Worm (Caenorhabditis elegans) whole organism, L3 larva: ENCODE data around the gene daf-4.

Experiments used
- R02D3.7 ChIP-seq: fragments of 150-350 bp; optimal IDR thresholded peaks from 2 replicates; lab custom pipeline; 2014; ENCODE audit warnings: missing biosample characterization, missing genetic modification characterization
- ZK546.5 ChIP-seq: sonication (generic microtip); optimal IDR thresholded peaks from 2 replicates; lab custom pipeline; 2017; ENCODE audit warnings: missing biosample characterization, missing genetic modification characterization
- aly-2 ChIP-seq: fragments of 150-350 bp; optimal IDR thresholded peaks from 2 replicates; lab custom pipeline; 2014; ENCODE audit warnings: missing biosample characterization, missing genetic modification characterization
- ama-1 ChIP-seq: fragments of 150-350 bp; optimal IDR thresholded peaks from 2 replicates; lab custom pipeline; 2018
- ceh-16 ChIP-seq: sonication (generic microtip); optimal IDR thresholded peaks from 2 replicates; lab custom pipeline; 2017; ENCODE audit warnings: missing biosample characterization, missing genetic modification characterization
- ceh-28 ChIP-seq: fragments of 150-350 bp; optimal IDR thresholded peaks from 2 replicates; lab custom pipeline; 2014; ENCODE audit warnings: missing biosample characterization, missing genetic modification reagents, missing genetic modification characterization
- ceh-82 ChIP-seq: fragments of 150-350 bp; optimal IDR thresholded peaks from 2 replicates; lab custom pipeline; 2014; ENCODE audit warnings: missing biosample characterization, missing genetic modification characterization
- ceh-9 ChIP-seq: sonication (generic microtip); optimal IDR thresholded peaks from 2 replicates; lab custom pipeline; 2018; ENCODE audit warnings: missing biosample characterization, missing genetic modification characterization
- daf-12 ChIP-seq: fragments of 150-350 bp; optimal IDR thresholded peaks from 2 replicates; lab custom pipeline; 2014; ENCODE audit warnings: missing biosample characterization, missing genetic modification reagents, missing genetic modification characterization
- egl-27 ChIP-seq: sonication (generic microtip); optimal IDR thresholded peaks from 4 replicates; lab custom pipeline; 2017; ENCODE audit warnings: missing biosample characterization, missing genetic modification reagents, missing genetic modification characterization
- egl-5 ChIP-seq: fragments of 150-350 bp; optimal IDR thresholded peaks from 2 replicates; lab custom pipeline; 2017; ENCODE audit warnings: missing biosample characterization, missing genetic modification reagents, missing genetic modification characterization, inconsistent platforms
- elt-1 ChIP-seq: fragments of 150-350 bp; optimal IDR thresholded peaks from 2 replicates; lab custom pipeline; 2014; ENCODE audit warnings: missing biosample characterization, missing genetic modification characterization
- elt-2 ChIP-seq: sonication (generic microtip); optimal IDR thresholded peaks from 2 replicates; lab custom pipeline; 2016; ENCODE audit warnings: missing genetic modification reagents, mild to moderate bottlenecking, missing genetic modification characterization, missing compliant biosample characterization
- elt-3 ChIP-seq, 3 experiments: fragments of 150-350 bp in 1 of 3; sonication (generic microtip) in 2 of 3; optimal IDR thresholded peaks; 2 replicates in 2 of 3; 4 replicates in 1 of 3; lab custom pipeline; 2014 to 2017; ENCODE audit warnings: missing biosample characterization in 3 of 3, missing genetic modification characterization in 3 of 3
- eor-1 ChIP-seq, 2 experiments: fragments of 150-350 bp; optimal IDR thresholded peaks; 2 replicates each; lab custom pipeline; 2014 to 2018; ENCODE audit warnings: missing biosample characterization in 2 of 2, missing genetic modification characterization in 2 of 2
- fkh-10 ChIP-seq: sonication (generic microtip); optimal IDR thresholded peaks from 2 replicates; lab custom pipeline; 2017; ENCODE audit warnings: missing biosample characterization, missing genetic modification reagents, missing genetic modification characterization
- fkh-2 ChIP-seq: fragments of 150-350 bp; optimal IDR thresholded peaks from 2 replicates; lab custom pipeline; 2014; ENCODE audit warnings: missing biosample characterization, missing genetic modification reagents, missing genetic modification characterization
- fos-1 ChIP-seq: fragments of 150-350 bp; optimal IDR thresholded peaks from 2 replicates; lab custom pipeline; 2014; ENCODE audit warnings: missing biosample characterization, missing genetic modification characterization
- hmg-11 ChIP-seq: sonication (generic microtip); optimal IDR thresholded peaks from 2 replicates; lab custom pipeline; 2016; ENCODE audit warnings: missing genetic modification characterization, missing compliant biosample characterization
- jun-1 ChIP-seq: fragments of 150-350 bp; optimal IDR thresholded peaks from 2 replicates; lab custom pipeline; 2014; ENCODE audit warnings: missing biosample characterization, missing genetic modification reagents, missing genetic modification characterization
- lin-15B ChIP-seq: fragments of 150-350 bp; optimal IDR thresholded peaks from 2 replicates; lab custom pipeline; 2014; ENCODE audit warnings: missing biosample characterization, missing genetic modification characterization
- lin-39 ChIP-seq: fragments of 150-350 bp; optimal IDR thresholded peaks from 2 replicates; lab custom pipeline; 2018; ENCODE audit warnings: missing biosample characterization, missing genetic modification reagents, missing genetic modification characterization
- lsy-12 ChIP-seq: sonication (generic microtip); optimal IDR thresholded peaks from 2 replicates; lab custom pipeline; 2016; ENCODE audit warnings: mild to moderate bottlenecking, missing genetic modification characterization, missing compliant biosample characterization
- mdl-1 ChIP-seq: fragments of 150-350 bp; optimal IDR thresholded peaks from 2 replicates; lab custom pipeline; 2014; ENCODE audit warnings: missing biosample characterization, missing genetic modification characterization
- mml-1 ChIP-seq: fragments of 150-350 bp; sonication (generic microtip); optimal IDR thresholded peaks from 3 replicates; lab custom pipeline; 2014; ENCODE audit warnings: missing biosample characterization, missing genetic modification characterization
- nfya-1 ChIP-seq: sonication (generic microtip); optimal IDR thresholded peaks from 2 replicates; lab custom pipeline; 2017; ENCODE audit warnings: missing genetic modification characterization, mild to moderate bottlenecking, missing compliant biosample characterization, antibody characterized with exemption, moderate library complexity; ENCODE audit not compliant: insufficient read depth
- nhr-11 ChIP-seq: fragments of 150-350 bp; optimal IDR thresholded peaks from 2 replicates; lab custom pipeline; 2014; ENCODE audit warnings: missing biosample characterization, missing genetic modification characterization
- nhr-12 ChIP-seq: fragments of 150-350 bp; optimal IDR thresholded peaks from 2 replicates; lab custom pipeline; 2014; ENCODE audit warnings: missing biosample characterization, missing genetic modification characterization
- nhr-23 ChIP-seq: fragments of 150-350 bp; optimal IDR thresholded peaks from 2 replicates; lab custom pipeline; 2014; ENCODE audit warnings: missing biosample characterization, missing genetic modification reagents, missing genetic modification characterization
- nhr-237 ChIP-seq: fragments of 150-350 bp; optimal IDR thresholded peaks from 2 replicates; lab custom pipeline; 2014; ENCODE audit warnings: missing biosample characterization, missing genetic modification characterization
- nhr-25 ChIP-seq: sonication (generic microtip); optimal IDR thresholded peaks from 2 replicates; lab custom pipeline; 2017; ENCODE audit warnings: missing biosample characterization, missing genetic modification characterization
- nhr-28 ChIP-seq: fragments of 150-350 bp; optimal IDR thresholded peaks from 2 replicates; lab custom pipeline; 2014; ENCODE audit warnings: missing biosample characterization, missing genetic modification characterization
- nhr-43 ChIP-seq: sonication (generic microtip); optimal IDR thresholded peaks from 2 replicates; lab custom pipeline; 2016; ENCODE audit warnings: mild to moderate bottlenecking, missing genetic modification characterization, missing compliant biosample characterization; ENCODE audit not compliant: poor library complexity, severe bottlenecking
- nhr-67 ChIP-seq: fragments of 150-350 bp; optimal IDR thresholded peaks from 2 replicates; lab custom pipeline; 2014; ENCODE audit warnings: missing biosample characterization, missing genetic modification characterization
- nhr-76 ChIP-seq: fragments of 150-350 bp; sonication (generic microtip); optimal IDR thresholded peaks from 5 replicates; lab custom pipeline; 2014; ENCODE audit warnings: missing biosample characterization, missing genetic modification characterization
- nhr-77 ChIP-seq: fragments of 150-350 bp; optimal IDR thresholded peaks from 2 replicates; lab custom pipeline; 2014; ENCODE audit warnings: missing biosample characterization, missing genetic modification characterization
- pha-4 ChIP-seq: fragments of 150-350 bp; optimal IDR thresholded peaks from 2 replicates; lab custom pipeline; 2014; ENCODE audit warnings: missing biosample characterization, missing genetic modification reagents, missing genetic modification characterization
- pqm-1 ChIP-seq: fragments of 150-350 bp; optimal IDR thresholded peaks from 2 replicates; lab custom pipeline; 2017; ENCODE audit warnings: missing biosample characterization, missing genetic modification characterization, inconsistent platforms
- sea-2 ChIP-seq: fragments of 150-350 bp; sonication (generic microtip); optimal IDR thresholded peaks from 4 replicates; lab custom pipeline; 2014; ENCODE audit warnings: missing biosample characterization, missing genetic modification reagents, missing genetic modification characterization
- skn-1 ChIP-seq: fragments of 150-350 bp; optimal IDR thresholded peaks from 2 replicates; lab custom pipeline; 2014; ENCODE audit warnings: missing biosample characterization, missing genetic modification characterization
- snpc-4 ChIP-seq: fragments of 150-350 bp; optimal IDR thresholded peaks from 2 replicates; lab custom pipeline; 2014; ENCODE audit warnings: missing biosample characterization, missing genetic modification characterization
- tbx-2 ChIP-seq: sonication (generic microtip); optimal IDR thresholded peaks from 2 replicates; lab custom pipeline; 2016; ENCODE audit warnings: mild to moderate bottlenecking, missing genetic modification characterization, missing compliant biosample characterization
- unc-39 ChIP-seq: sonication (generic microtip); optimal IDR thresholded peaks from 4 replicates; lab custom pipeline; 2017; ENCODE audit warnings: missing biosample characterization, missing genetic modification characterization
- unc-62 ChIP-seq: fragments of 150-350 bp; sonication (generic microtip); optimal IDR thresholded peaks from 4 replicates; lab custom pipeline; 2014; ENCODE audit warnings: missing biosample characterization, missing genetic modification reagents, missing genetic modification characterization
- zag-1 ChIP-seq: fragments of 150-350 bp; optimal IDR thresholded peaks from 2 replicates; lab custom pipeline; 2014; ENCODE audit warnings: missing biosample characterization, missing genetic modification characterization
- ztf-11 ChIP-seq: fragments of 150-350 bp; optimal IDR thresholded peaks from 2 replicates; lab custom pipeline; 2014; ENCODE audit warnings: missing biosample characterization, missing genetic modification characterization
- ztf-4 ChIP-seq: fragments of 150-350 bp; optimal IDR thresholded peaks from 2 replicates; lab custom pipeline; 2014; ENCODE audit warnings: missing biosample characterization, missing genetic modification characterization

daf-4 gene

ce11 chrIII:5620186-5620585 lies 4.7 kb upstream of the daf-4 start:
- no peak for TF ChIP-seq nhr-12
- TF ChIP-seq nhr-25 (tag; lab: Kevin White, UChicago) = peak; percentile 11

DNA sequence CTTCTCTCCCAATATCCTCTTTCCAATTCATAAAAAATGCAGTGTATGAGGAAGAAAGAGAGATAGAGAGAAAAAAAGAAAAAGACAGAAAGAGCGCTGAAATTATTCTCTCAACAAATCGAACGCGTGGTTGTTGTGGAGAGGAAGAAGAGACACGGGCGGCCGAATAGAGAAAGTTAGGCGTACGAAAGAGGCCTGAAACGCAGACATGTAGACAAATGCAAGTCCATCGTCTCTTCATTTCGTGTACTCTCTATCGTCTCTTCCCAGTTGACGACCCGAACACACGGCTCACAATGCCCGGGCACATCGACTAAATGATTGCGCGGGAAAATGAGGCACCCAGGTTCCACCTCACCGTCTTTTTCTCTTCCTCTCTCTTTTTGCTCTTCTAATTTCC lies 3.7 kb upstream of the daf-4 start:
- TF ChIP-seq R02D3.7 (peak; percentile 23), sea-2 (no peak), pha-4 (tag; lab: Kevin White, UChicago) (peak; percentile 85), nhr-28 (tag; lab: Kevin White, UChicago) (no peak), zag-1 (tag; lab: Kevin White, UChicago) (no peak), fkh-10 (no peak), lsy-12 (peak; percentile 61), mdl-1 (tag; lab: Kevin White, UChicago) (peak; percentile 63), snpc-4 (peak; percentile 54), ceh-9 (no peak), ZK546.5 (tag; lab: Kevin White, UChicago) (no peak), ztf-4 (tag; lab: Kevin White, UChicago) (no peak), elt-1 (tag; lab: Kevin White, UChicago) (no peak), nhr-237 (tag; lab: Kevin White, UChicago) (no peak), tbx-2 (tag; lab: Kevin White, UChicago) (peak; percentile 57), fos-1 (no peak), nhr-76 (tag; lab: Kevin White, UChicago) (no peak), aly-2 (no peak), jun-1 (peak; percentile 48), pqm-1 (tag; lab: Kevin White, UChicago) (peak; percentile 8), egl-27 (tag; lab: Kevin White, UChicago) (no peak), daf-12 (tag; lab: Kevin White, UChicago) (no peak), ceh-28 (peak; percentile 34), nhr-25 (tag; lab: Kevin White, UChicago) (peak; percentile 53), nhr-67 (no peak), ztf-11 (tag; lab: Kevin White, UChicago) (no peak), nhr-43 (tag; lab: Kevin White, UChicago) (no peak), unc-39 (tag; lab: Kevin White, UChicago) (no peak), lin-39 (peak; percentile 49), elt-3 (tag; optimal IDR thresholded peaks at IDR 0.05; lab: Kevin White, UChicago) (no peak), egl-5 (tag; lab: Kevin White, UChicago) (peak; percentile 62), mml-1 (tag; lab: Kevin White, UChicago) (no peak), ceh-16 (tag; lab: Kevin White, UChicago) (no peak), eor-1 (tag; optimal IDR thresholded peaks at IDR 0.05; lab: Kevin White, UChicago) (no peak), ama-1 (lab: Kevin White, UChicago) (no peak), lin-15B (tag; lab: Kevin White, UChicago) (peak; percentile 65), elt-2 (tag; lab: Kevin White, UChicago) (peak; percentile 82), fkh-2 (tag; lab: Kevin White, UChicago) (no peak), unc-62 (no peak), nhr-23 (tag; lab: Kevin White, UChicago) (peak; percentile 15), nhr-12 (no peak), skn-1 (tag; lab: Kevin White, UChicago) (no peak), nhr-11 (tag; lab: Kevin White, UChicago) (peak; percentile 8), nhr-77 (tag; lab: Kevin White, UChicago) (no peak), hmg-11 (tag; lab: Kevin White, UChicago) (peak; percentile 86), nfya-1 (tag; lab: Kevin White, UChicago) (peak; percentile 87), ceh-82 (tag; lab: Kevin White, UChicago) (no peak)
- TF ChIP-seq, all 47 proteins: peak for 18
